Worm (Caenorhabditis elegans): ENCODE results near the gene sir-2.2.

The sir-2.2 gene

ce11 chrX:13340970-13341369, 13.1 kb downstream of the sir-2.2 start:
- TF ChIP-seq ztf-26 (tag; optimal IDR thresholded peaks at IDR 0.05): no peak
- no peak for TF ChIP-seq ceh-58 (GFP tag; IDR thresholded peaks at IDR 0.05)
- no peak for TF ChIP-seq lir-1 (GFP tag; conservative IDR thresholded peaks at IDR 0.05)
- TF ChIP-seq madf-3 (GFP tag; IDR thresholded peaks at IDR 0.05): no peak
- TF ChIP-seq nhr-80 (tag; optimal IDR thresholded peaks at IDR 0.05): no peak
- TF ChIP-seq Y53F4B.3 (GFP tag; IDR thresholded peaks at IDR 0.05): no peak
- TF ChIP-seq rpc-1 (optimal IDR thresholded peaks at IDR 0.05): no peak
- TF ChIP-seq rpc-1 (tag; optimal IDR thresholded peaks at IDR 0.05): no peak
- TF ChIP-seq Y67H2A.10 (GFP tag; conservative IDR thresholded peaks at IDR 0.05): no peak
- TF ChIP-seq snpc-3.4 (tag; optimal IDR thresholded peaks at IDR 0.05): no peak
- TF ChIP-seq bed-1 (GFP tag; IDR thresholded peaks at IDR 0.05): no peak
- TF ChIP-seq egrh-3 (GFP tag; IDR thresholded peaks at IDR 0.05): no peak
- no peak for TF ChIP-seq bed-2 (GFP tag; IDR thresholded peaks at IDR 0.05)
- TF ChIP-seq hlh-26 (GFP tag; conservative IDR thresholded peaks at IDR 0.05): no peak

ce11 chrX:13341853-13342252, 14.0 kb downstream of the sir-2.2 start:
- TF ChIP-seq nhr-80 (tag; optimal IDR thresholded peaks at IDR 0.05) (peak; percentile 74), F57C9.4 (tag; optimal IDR thresholded peaks at IDR 0.05) (no peak)

- TF ChIP-seq him-1 (tag; optimal IDR thresholded peaks at IDR 0.05): no peak
- no peak for TF ChIP-seq tlf-1 (GFP tag; optimal IDR thresholded peaks at IDR 0.05)
- TF ChIP-seq pha-4 (tag; optimal IDR thresholded peaks at IDR 0.05): no peak
- no peak for TF ChIP-seq madf-3 (GFP tag; IDR thresholded peaks at IDR 0.05)
- no peak for TF ChIP-seq attf-6 (GFP tag; IDR thresholded peaks at IDR 0.05)
- TF ChIP-seq hsf-1 (GFP tag; IDR thresholded peaks at IDR 0.05): no peak
- TF ChIP-seq Y67H2A.10 (GFP tag; conservative IDR thresholded peaks at IDR 0.05): no peak
- TF ChIP-seq cebp-2 (GFP tag; IDR thresholded peaks at IDR 0.05): no peak
- TF ChIP-seq snpc-4 (GFP tag; optimal IDR thresholded peaks at IDR 0.05): no peak
- no peak for TF ChIP-seq snpc-4 (tag; optimal IDR thresholded peaks at IDR 0.05)
- no peak for TF ChIP-seq F10E7.11 (tag; optimal IDR thresholded peaks at IDR 0.05)
- TF ChIP-seq ceh-58 (GFP tag; IDR thresholded peaks at IDR 0.05): no peak
- TF ChIP-seq repo-1 (tag; optimal IDR thresholded peaks at IDR 0.05): no peak
- TF ChIP-seq unc-130 (GFP tag; optimal IDR thresholded peaks at IDR 0.05): no peak
- TF ChIP-seq rec-8 (tag; optimal IDR thresholded peaks at IDR 0.05): no peak
- TF ChIP-seq efl-1 (GFP tag; optimal IDR thresholded peaks at IDR 0.05): no peak
- no peak for TF ChIP-seq tbx-9 (tag; optimal IDR thresholded peaks at IDR 0.05; ENCODE audit: borderline replicate concordance)
- no peak for TF ChIP-seq snpc-1.1 (tag; optimal IDR thresholded peaks at IDR 0.05; ENCODE audit: insufficient read depth)
- TF ChIP-seq mel-28 (tag; optimal IDR thresholded peaks at IDR 0.05; ENCODE audit: borderline replicate concordance): no peak
- TF ChIP-seq attf-5 (GFP tag; optimal IDR thresholded peaks at IDR 0.05): no peak
- no peak for TF ChIP-seq somi-1 (GFP tag; optimal IDR thresholded peaks at IDR 0.05)
Observed at ce11 chrX:13347251-13347650, 19.4 kb downstream of the sir-2.2 start.

ce11 chrX:13348417-13348816, 20.6 kb downstream of the sir-2.2 start:
- TF ChIP-seq ceh-91 (GFP tag; IDR thresholded peaks at IDR 0.05) (no peak), lsl-1 (GFP tag; optimal IDR thresholded peaks at IDR 0.05) (no peak), efl-1 (GFP tag; optimal IDR thresholded peaks at IDR 0.05) (no peak), ama-1 (optimal IDR thresholded peaks at IDR 0.05) (no peak), ama-1 (GFP tag; optimal IDR thresholded peaks at IDR 0.05) (no peak), lin-35 (GFP tag; optimal IDR thresholded peaks at IDR 0.05) (peak in 1 of 3 experiments; percentile 4), tbp1 (GFP tag; optimal IDR thresholded peaks at IDR 0.05) (peak; percentile 4), let-607 (tag; optimal IDR thresholded peaks at IDR 0.05) (peak in 1 of 2 experiments; percentile 81), ztf-26 (tag; optimal IDR thresholded peaks at IDR 0.05) (peak; percentile 78), cebp-1 (GFP tag; IDR thresholded peaks at IDR 0.05) (peak; percentile 65; the same call in 1 of the 2 replicates), cebp-1 (tag; optimal IDR thresholded peaks at IDR 0.05) (peak; percentile 85), hrde-1 (tag; optimal IDR thresholded peaks at IDR 0.05; ENCODE audit: borderline replicate concordance) (no peak), F23B12.7 (tag; optimal IDR thresholded peaks at IDR 0.05; ENCODE audit: insufficient read depth) (peak; percentile 24), ZK185.1 (tag; optimal IDR thresholded peaks at IDR 0.05; ENCODE audit: poor library complexity, severe bottlenecking) (peak; percentile 71), nhr-80 (tag; optimal IDR thresholded peaks at IDR 0.05) (peak; percentile 41), ceh-58 (GFP tag; IDR thresholded peaks at IDR 0.05) (no peak)

Data from whole organism, young adult.